Worm (Caenorhabditis elegans) whole organism, mixed stage, embryonic: Measurements from ENCODE around the gene C05C10.8.

ENCODE experiments used
- M03D4.4 ChIP-seq: sonication (generic microtip); optimal IDR thresholded peaks from 2 replicates; lab custom pipeline; 2017; ENCODE audit warnings: mild to moderate bottlenecking, missing genetic modification characterization, missing compliant biosample characterization
- ceh-39 ChIP-seq: fragments of 150-350 bp; optimal IDR thresholded peaks from 2 replicates; lab custom pipeline; 2014; ENCODE audit warnings: missing biosample characterization, missing genetic modification characterization
- ceh-43 ChIP-seq: fragments of 200-800 bp; sonication (Bioruptor generic); optimal IDR thresholded peaks from 2 replicates; lab custom pipeline; 2018; ENCODE audit warnings: mild to moderate bottlenecking, missing genetic modification characterization, moderate library complexity, missing compliant biosample characterization
- ceh-83 ChIP-seq: fragments of 200-800 bp; sonication (Bioruptor generic); optimal IDR thresholded peaks from 2 replicates; lab custom pipeline; 2018; ENCODE audit warnings: mild to moderate bottlenecking, missing genetic modification characterization, missing compliant biosample characterization
- ces-1 ChIP-seq: fragments of 150-350 bp; optimal IDR thresholded peaks from 2 replicates; lab custom pipeline; 2014; ENCODE audit warnings: missing biosample characterization, missing genetic modification reagents, missing genetic modification characterization
- cnd-1 ChIP-seq: fragments of 200-800 bp; sonication (Bioruptor generic); optimal IDR thresholded peaks from 2 replicates; lab custom pipeline; 2018; ENCODE audit warnings: mild to moderate bottlenecking, missing genetic modification characterization, missing compliant biosample characterization
- drap-1 ChIP-seq: fragments of 200-800 bp; sonication (Bioruptor generic); optimal IDR thresholded peaks from 3 replicates; lab custom pipeline; 2018; ENCODE audit warnings: mild to moderate bottlenecking, missing genetic modification characterization, missing compliant biosample characterization
- elt-1 ChIP-seq: sonication (generic microtip); optimal IDR thresholded peaks from 2 replicates; lab custom pipeline; 2017; ENCODE audit warnings: missing genetic modification characterization, mild to moderate bottlenecking, missing compliant biosample characterization, antibody characterized with exemption, moderate library complexity, borderline replicate concordance; ENCODE audit not compliant: insufficient read depth
- elt-3 ChIP-seq: fragments of 150-350 bp; optimal IDR thresholded peaks from 2 replicates; lab custom pipeline; 2014; ENCODE audit warnings: missing biosample characterization, missing genetic modification characterization
- flh-1 ChIP-seq: fragments of 200-800 bp; sonication (Bioruptor generic); optimal IDR thresholded peaks from 2 replicates; lab custom pipeline; 2018; ENCODE audit warnings: mild to moderate bottlenecking, missing genetic modification characterization, moderate library complexity, missing compliant biosample characterization
- hlh-1 ChIP-seq: fragments of 150-350 bp; optimal IDR thresholded peaks from 2 replicates; lab custom pipeline; 2014; ENCODE audit warnings: missing biosample characterization, missing genetic modification reagents, missing genetic modification characterization
- lin-13 ChIP-seq: fragments of 150-350 bp; optimal IDR thresholded peaks from 2 replicates; lab custom pipeline; 2014; ENCODE audit warnings: missing biosample characterization, missing genetic modification characterization
- lsy-2 ChIP-seq: fragments of 150-350 bp; optimal IDR thresholded peaks from 2 replicates; lab custom pipeline; 2014; ENCODE audit warnings: missing biosample characterization, missing genetic modification characterization
- mab-5 ChIP-seq: fragments of 150-350 bp; optimal IDR thresholded peaks from 2 replicates; lab custom pipeline; 2014; ENCODE audit warnings: missing biosample characterization, missing genetic modification characterization
- mep-1 ChIP-seq: fragments of 150-350 bp; optimal IDR thresholded peaks from 2 replicates; lab custom pipeline; 2017; ENCODE audit warnings: missing biosample characterization, missing genetic modification reagents, missing genetic modification characterization, inconsistent platforms
- mls-2 ChIP-seq: sonication (generic microtip); optimal IDR thresholded peaks from 2 replicates; lab custom pipeline; 2016; ENCODE audit warnings: mild to moderate bottlenecking, missing genetic modification characterization, moderate library complexity, missing compliant biosample characterization
- nhr-28 ChIP-seq: fragments of 150-350 bp; optimal IDR thresholded peaks from 2 replicates; lab custom pipeline; 2014; ENCODE audit warnings: missing biosample characterization, missing genetic modification characterization
- pha-4 ChIP-seq: fragments of 150-350 bp; optimal IDR thresholded peaks from 2 replicates; lab custom pipeline; 2018; ENCODE audit warnings: missing biosample characterization, missing genetic modification reagents, missing genetic modification characterization
- sem-2 ChIP-seq: fragments of 200-800 bp; sonication (Bioruptor generic); optimal IDR thresholded peaks from 2 replicates; lab custom pipeline; 2018; ENCODE audit warnings: mild to moderate bottlenecking, missing genetic modification characterization, missing compliant biosample characterization
- snpc-4 ChIP-seq: fragments of 150-350 bp; optimal IDR thresholded peaks from 2 replicates; lab custom pipeline; 2014; ENCODE audit warnings: missing biosample characterization, missing genetic modification characterization
- sptf-1 ChIP-seq: sonication (generic microtip); optimal IDR thresholded peaks from 2 replicates; lab custom pipeline; 2017; ENCODE audit warnings: mild to moderate bottlenecking, missing genetic modification characterization, moderate library complexity, missing compliant biosample characterization
- unc-120 ChIP-seq: sonication (generic microtip); optimal IDR thresholded peaks from 2 replicates; lab custom pipeline; 2017; ENCODE audit warnings: missing genetic modification characterization, missing compliant biosample characterization; ENCODE audit not compliant: poor library complexity, severe bottlenecking
- unc-39 ChIP-seq: fragments of 150-350 bp; optimal IDR thresholded peaks from 2 replicates; lab custom pipeline; 2014; ENCODE audit warnings: missing biosample characterization, missing genetic modification characterization
- unc-62 ChIP-seq: fragments of 150-350 bp; optimal IDR thresholded peaks from 2 replicates; lab custom pipeline; 2014; ENCODE audit warnings: missing biosample characterization, missing genetic modification reagents, missing genetic modification characterization
- zip-8 ChIP-seq: fragments of 150-350 bp; optimal IDR thresholded peaks from 2 replicates; lab custom pipeline; 2014; ENCODE audit warnings: missing biosample characterization, missing genetic modification characterization
- ztf-11 ChIP-seq: fragments of 150-350 bp; optimal IDR thresholded peaks from 2 replicates; lab custom pipeline; 2014; ENCODE audit warnings: missing biosample characterization, missing genetic modification characterization

The C05C10.8 gene

ce11 chrII:9872961-9873360 is 44.8 kb downstream of the C05C10.8 start, which contains the start of gene chil-8:
Gene chil-8, minus strand, starts transcription at chrII:9873061.
- no peak for TF ChIP-seq pha-4 (tag; lab: Kevin White, UChicago)
- TF ChIP-seq lin-13 (tag; lab: Kevin White, UChicago): no peak
- no peak for TF ChIP-seq mab-5 (tag; lab: Kevin White, UChicago)
- no peak for TF ChIP-seq unc-62 (GFP tag; lab: Kevin White, UChicago)
- TF ChIP-seq drap-1: no peak
- TF ChIP-seq cnd-1 (tag; lab: Kevin White, UChicago): no peak
- TF ChIP-seq unc-39 (tag; lab: Kevin White, UChicago): no peak

DNA sequence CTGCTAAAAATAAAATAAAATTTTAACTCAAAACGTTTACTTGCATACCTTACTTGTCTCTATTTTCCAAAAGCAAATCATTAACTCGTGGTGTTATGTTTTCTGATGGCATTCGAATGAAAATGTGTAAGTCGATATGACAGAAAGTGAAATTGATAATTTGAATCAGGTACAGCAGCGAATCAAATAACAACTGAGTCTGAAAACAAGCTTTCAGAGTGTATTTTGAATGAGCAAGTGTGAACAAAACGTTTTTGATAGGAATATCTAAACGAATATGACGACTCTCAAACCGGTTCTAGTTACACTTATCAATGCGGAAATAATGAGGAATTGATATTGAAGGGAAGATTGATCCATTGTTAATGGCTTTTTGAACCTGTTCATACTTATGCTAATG is 46.7 kb downstream of the C05C10.8 start, which contains the start of gene chil-7:
chil-7 (minus strand) TSS at position 112 of the 400 bp plus-strand sequence.
- no peak for TF ChIP-seq hlh-1 (tag; lab: Kevin White, UChicago)
- no peak for TF ChIP-seq ceh-43 (GFP tag; lab: Kevin White, UChicago)
- TF ChIP-seq elt-3: no peak
- no peak for TF ChIP-seq ceh-39
- no peak for TF ChIP-seq lin-13 (tag; lab: Kevin White, UChicago)
- no peak for TF ChIP-seq M03D4.4 (tag; lab: Kevin White, UChicago)
- no peak for TF ChIP-seq ztf-11
- no peak for TF ChIP-seq sptf-1
- no peak for TF ChIP-seq unc-120 (tag; lab: Kevin White, UChicago)
- no peak for TF ChIP-seq zip-8 (tag; lab: Kevin White, UChicago)
- TF ChIP-seq cnd-1 (tag; lab: Kevin White, UChicago): no peak
- no peak for TF ChIP-seq unc-39 (tag; lab: Kevin White, UChicago)

- TF ChIP-seq zip-8 (tag; lab: Kevin White, UChicago) (no peak), nhr-28 (tag; lab: Kevin White, UChicago) (no peak), ces-1 (GFP tag; lab: Kevin White, UChicago) (no peak), elt-1 (tag; lab: Kevin White, UChicago) (no peak), unc-62 (GFP tag; lab: Kevin White, UChicago) (no peak)
Observed at ce11 chrII:9868698-9869097, 49.1 kb downstream of the C05C10.8 start, which contains the start of gene old-1. Gene old-1, minus strand, starts transcription at chrII:9868747.

DNA sequence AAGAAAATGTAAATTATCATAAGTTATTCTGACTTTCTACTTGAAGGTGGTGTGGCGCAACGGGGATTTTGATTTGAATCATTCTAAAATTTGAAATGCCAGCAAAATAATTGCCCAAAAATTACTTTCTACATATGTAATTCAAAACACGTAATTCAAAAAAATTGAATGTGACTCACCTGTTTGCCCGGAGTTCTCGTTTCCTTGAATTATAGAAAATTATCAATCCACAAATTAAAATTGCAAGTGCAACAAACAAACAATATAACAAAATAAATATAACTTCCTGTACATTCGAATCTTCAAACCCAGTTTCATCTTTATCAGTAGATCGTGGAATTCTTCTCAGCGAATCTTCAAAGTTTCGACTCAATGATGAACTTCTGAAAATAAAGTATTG is 49.6 kb downstream of the C05C10.8 start:
- TF ChIP-seq sem-2 (GFP tag; lab: Kevin White, UChicago) (no peak), mls-2 (tag; lab: Kevin White, UChicago) (no peak), zip-8 (tag; lab: Kevin White, UChicago) (no peak), ceh-83 (GFP tag; lab: Kevin White, UChicago) (no peak), sptf-1 (no peak), cnd-1 (tag; lab: Kevin White, UChicago) (no peak), mep-1 (tag; lab: Kevin White, UChicago) (no peak), flh-1 (no peak), snpc-4 (no peak), drap-1 (no peak), lin-13 (tag; lab: Kevin White, UChicago) (no peak), ztf-11 (no peak), ceh-39 (no peak), unc-62 (GFP tag; lab: Kevin White, UChicago) (no peak), elt-1 (tag; lab: Kevin White, UChicago) (no peak), lsy-2 (tag; lab: Kevin White, UChicago) (no peak)
